Fruit fly (Drosophila melanogaster) whole organism, adult: ENCODE results near the gene CG14207.

Experiments used
- CG11617 ChIP-seq: fragments of 200-800 bp; sonication (Bioruptor generic); optimal IDR thresholded peaks from 2 replicates; lab custom pipeline; 2017; ENCODE audit warnings: mild to moderate bottlenecking, missing biosample characterization, missing genetic modification reagents, missing genetic modification characterization
- CG12768 ChIP-seq: fragments of 200-800 bp; sonication (Bioruptor generic); optimal IDR thresholded peaks from 2 replicates; lab custom pipeline; 2017; ENCODE audit warnings: missing biosample characterization, missing genetic modification characterization, mild to moderate bottlenecking, moderate library complexity, missing genetic modification reagents
- CG14711 ChIP-seq: fragments of 200-800 bp; sonication (Bioruptor generic); optimal IDR thresholded peaks from 2 replicates; lab custom pipeline; 2018; ENCODE audit warnings: missing biosample characterization, mild to moderate bottlenecking, missing genetic modification characterization, moderate library complexity
- CG1620 ChIP-seq: fragments of 200-800 bp; sonication (Bioruptor generic); optimal IDR thresholded peaks from 2 replicates; lab custom pipeline; 2016; ENCODE audit warnings: missing biosample characterization, missing genetic modification characterization
- CG33017 ChIP-seq: fragments of 200-800 bp; sonication (Bioruptor generic); optimal IDR thresholded peaks from 2 replicates; lab custom pipeline; 2018; ENCODE audit warnings: missing biosample characterization, mild to moderate bottlenecking, missing genetic modification characterization, moderate library complexity
- CG5204 ChIP-seq: fragments of 200-800 bp; sonication (Bioruptor generic); optimal IDR thresholded peaks from 2 replicates; lab custom pipeline; 2016; ENCODE audit warnings: missing biosample characterization, missing genetic modification characterization
- CG7045 ChIP-seq: fragments of 200-800 bp; sonication (Bioruptor generic); optimal IDR thresholded peaks from 2 replicates; lab custom pipeline; 2017; ENCODE audit warnings: missing biosample characterization, mild to moderate bottlenecking, missing genetic modification characterization
- CG7101 ChIP-seq: fragments of 200-800 bp; sonication (Bioruptor generic); optimal IDR thresholded peaks from 2 replicates; lab custom pipeline; 2018; ENCODE audit warnings: missing biosample characterization, mild to moderate bottlenecking, missing genetic modification characterization, moderate library complexity
- Clk ChIP-seq: fragments of 200-800 bp; sonication (Bioruptor generic); optimal IDR thresholded peaks from 2 replicates; lab custom pipeline; 2017; ENCODE audit warnings: missing biosample characterization, missing genetic modification characterization
- Crg-1 ChIP-seq: fragments of 200-800 bp; sonication (Bioruptor generic); optimal IDR thresholded peaks from 2 replicates; lab custom pipeline; 2016; ENCODE audit warnings: missing biosample characterization, missing genetic modification characterization
- Hr96 ChIP-seq: fragments of 200-800 bp; sonication (Bioruptor generic); optimal IDR thresholded peaks from 2 replicates; lab custom pipeline; 2016; ENCODE audit warnings: missing biosample characterization, missing genetic modification characterization
- Mnt ChIP-seq: fragments of 200-800 bp; sonication (Bioruptor generic); optimal IDR thresholded peaks from 2 replicates; lab custom pipeline; 2016; ENCODE audit warnings: missing biosample characterization, mild to moderate bottlenecking, missing genetic modification characterization
- bab1 ChIP-seq: fragments of 200-800 bp; sonication (Bioruptor generic); optimal IDR thresholded peaks from 3 replicates; lab custom pipeline; 2019; ENCODE audit warnings: missing biosample characterization, mild to moderate bottlenecking, missing genetic modification characterization, moderate library complexity
- cic ChIP-seq: fragments of 200-800 bp; sonication (Bioruptor generic); optimal IDR thresholded peaks from 2 replicates; lab custom pipeline; 2017; ENCODE audit warnings: missing biosample characterization, mild to moderate bottlenecking, missing genetic modification characterization, moderate library complexity
- cnc ChIP-seq, 2 experiments: fragments of >200 bp; optimal IDR thresholded peaks; 2 replicates each; lab custom pipeline; 2017
- kay ChIP-seq: fragments of 200-800 bp; sonication (Bioruptor generic); peaks from one replicate; lab custom pipeline; 2016; ENCODE audit warnings: missing biosample characterization, missing genetic modification characterization, borderline replicate concordance
- ovo ChIP-seq: fragments of 200-800 bp; sonication (Bioruptor generic); optimal IDR thresholded peaks from 2 replicates; lab custom pipeline; 2016; ENCODE audit warnings: missing biosample characterization, missing genetic modification characterization
- pad ChIP-seq: fragments of 200-800 bp; sonication (Bioruptor generic); optimal IDR thresholded peaks from 3 replicates; lab custom pipeline; 2017; ENCODE audit warnings: missing biosample characterization, missing genetic modification characterization, mild to moderate bottlenecking, moderate library complexity, missing genetic modification reagents
- tj ChIP-seq: fragments of 200-800 bp; sonication (Bioruptor generic); optimal IDR thresholded peaks from 3 replicates; lab custom pipeline; 2017; ENCODE audit warnings: missing biosample characterization, mild to moderate bottlenecking, missing genetic modification characterization, moderate library complexity
- toe ChIP-seq: fragments of 200-800 bp; sonication (Bioruptor generic); optimal IDR thresholded peaks from 2 replicates; lab custom pipeline; 2016; ENCODE audit warnings: missing biosample characterization, missing genetic modification characterization

Gene CG14207

DNA sequence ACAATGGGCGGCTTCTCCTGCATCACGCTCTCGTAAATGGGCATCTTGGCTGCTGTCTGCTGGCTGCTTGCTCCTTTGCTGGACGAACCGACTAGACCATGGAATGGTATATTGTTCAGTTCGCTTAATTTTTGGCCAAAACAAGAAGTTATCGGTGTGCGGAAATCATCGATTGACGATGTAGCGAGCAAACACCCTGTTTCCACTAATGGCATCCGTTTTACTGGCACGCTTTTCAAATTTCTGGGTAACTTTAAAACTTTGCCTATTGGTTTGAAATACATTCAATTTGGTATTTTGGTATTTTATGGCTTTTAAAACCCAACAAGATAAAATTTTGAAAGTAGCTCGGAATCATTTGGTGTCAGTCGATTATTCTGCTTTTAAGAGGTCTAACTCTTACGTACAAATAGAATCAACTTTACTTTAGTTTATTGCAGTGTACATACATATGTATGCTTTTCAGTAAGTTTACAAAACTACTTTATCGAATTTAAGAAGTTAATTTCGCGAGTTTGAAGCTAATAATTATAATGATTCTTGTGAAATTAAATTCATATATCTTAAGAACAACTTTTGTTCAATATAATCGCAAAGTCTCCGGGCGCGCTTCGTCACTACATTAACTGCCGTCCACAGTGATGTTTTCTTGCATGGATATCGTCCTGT lies 41.0 kb downstream of the CG14207 start, which contains the start of gene Arp10:
TSS of gene Arp10 (minus strand) at position 304 of the 669 bp plus-strand sequence.
- TF ChIP-seq toe = no peak
- peak; percentile 36 for TF ChIP-seq CG33017 (tag; lab: Kevin White, UChicago)
- no peak for TF ChIP-seq Clk (GFP tag; lab: Kevin White, UChicago)
- no peak for TF ChIP-seq CG14711 (tag; lab: Kevin White, UChicago)
- no peak for TF ChIP-seq kay (GFP tag; lab: Kevin White, UChicago)
- TF ChIP-seq CG5204 (GFP tag; lab: Kevin White, UChicago) = no peak
- TF ChIP-seq cnc (optimal IDR thresholded peaks at IDR 0.05; lab: Kevin White, UChicago) = no peak
- no peak for TF ChIP-seq cic (GFP tag; lab: Kevin White, UChicago)
- TF ChIP-seq CG12768 (GFP tag; lab: Kevin White, UChicago) = no peak
- peak; percentile 15 for TF ChIP-seq bab1 (GFP tag; lab: Kevin White, UChicago)

dm6 chrX:19651757-19652419 lies 46.9 kb downstream of the CG14207 start, which contains the start of the genes Ranbp21 and Elys:
TSS of gene Ranbp21 (minus strand) at chrX:19652269.
TSS of gene Elys (plus strand) at chrX:19652305.
- TF ChIP-seq CG1620 (GFP tag; lab: Kevin White, UChicago) (peak; percentile 81), tj (GFP tag; lab: Kevin White, UChicago) (peak; percentile 53), cic (GFP tag; lab: Kevin White, UChicago) (no peak), CG14711 (tag; lab: Kevin White, UChicago) (peak; percentile 93), cnc (optimal IDR thresholded peaks at IDR 0.05; lab: Kevin White, UChicago) (no peak), pad (GFP tag; lab: Kevin White, UChicago) (peak; percentile 71), CG33017 (tag; lab: Kevin White, UChicago) (no peak), ovo (peak; percentile 87), CG12768 (GFP tag; lab: Kevin White, UChicago) (peak; percentile 21), CG11617 (GFP tag; lab: Kevin White, UChicago) (peak; percentile 55), CG7101 (tag; lab: Kevin White, UChicago) (peak; percentile 58), Crg-1 (GFP tag; lab: Kevin White, UChicago) (peak; percentile 56), kay (GFP tag; lab: Kevin White, UChicago) (no peak), toe (no peak), CG5204 (GFP tag; lab: Kevin White, UChicago) (no peak), bab1 (GFP tag; lab: Kevin White, UChicago) (no peak), CG7045 (GFP tag; lab: Kevin White, UChicago) (no peak), Mnt (peak; percentile 66), Clk (GFP tag; lab: Kevin White, UChicago) (peak; percentile 3), Hr96 (no peak)
